Worm (Caenorhabditis elegans): Measurements from ENCODE around the gene F28H7.3.
A peak's percentile ranks its signal among the peaks of the same experiment; 100 is the strongest.

Gene F28H7.3

ce11 chrV:10715158-10716152 lies 35.1 kb downstream of the F28H7.3 start:
- TF ChIP-seq skn-1 (tag; optimal IDR thresholded peaks at IDR 0.05), result peak; percentile 66
- no peak for TF ChIP-seq nhr-237 (tag; optimal IDR thresholded peaks at IDR 0.05)
- TF ChIP-seq ceh-16 (tag; optimal IDR thresholded peaks at IDR 0.05), result peak; percentile 63
- TF ChIP-seq snpc-4 (tag; optimal IDR thresholded peaks at IDR 0.05), result peak; percentile 95
- no peak for TF ChIP-seq nhr-67 (tag; optimal IDR thresholded peaks at IDR 0.05)
- TF ChIP-seq nfya-1 (tag; optimal IDR thresholded peaks at IDR 0.05; ENCODE audit: insufficient read depth), result peak; percentile 92
- TF ChIP-seq pha-4 (tag; optimal IDR thresholded peaks at IDR 0.05), result peak; percentile 83
- peak; percentile 6 for TF ChIP-seq hmg-11 (tag; optimal IDR thresholded peaks at IDR 0.05)
- TF ChIP-seq ceh-28 (tag; optimal IDR thresholded peaks at IDR 0.05), result no peak
- peak; percentile 77 for TF ChIP-seq mml-1 (tag; optimal IDR thresholded peaks at IDR 0.05)
- TF ChIP-seq fkh-2 (tag; optimal IDR thresholded peaks at IDR 0.05), result no peak
- TF ChIP-seq ztf-4 (tag; optimal IDR thresholded peaks at IDR 0.05), result peak; percentile 47
- TF ChIP-seq ama-1 (optimal IDR thresholded peaks at IDR 0.05), result peak; percentile 4
- no peak for TF ChIP-seq nhr-76 (tag; optimal IDR thresholded peaks at IDR 0.05)
- peak; percentile 87 for TF ChIP-seq nhr-43 (tag; optimal IDR thresholded peaks at IDR 0.05; ENCODE audit: poor library complexity, severe bottlenecking)
- TF ChIP-seq R02D3.7 (tag; optimal IDR thresholded peaks at IDR 0.05), result peak; percentile 54
- peak; percentile 44 for TF ChIP-seq unc-62 (GFP tag; optimal IDR thresholded peaks at IDR 0.05)
- peak; percentile 65 for TF ChIP-seq egl-27 (tag; optimal IDR thresholded peaks at IDR 0.05)
- peak; percentile 98 for TF ChIP-seq fkh-10 (GFP tag; optimal IDR thresholded peaks at IDR 0.05)
- no peak for TF ChIP-seq nhr-77 (tag; optimal IDR thresholded peaks at IDR 0.05)
- TF ChIP-seq nhr-25 (tag; optimal IDR thresholded peaks at IDR 0.05), result peak; percentile 83
- peak; percentile 6 for TF ChIP-seq elt-1 (tag; optimal IDR thresholded peaks at IDR 0.05)
- peak; percentile 100 for TF ChIP-seq lin-39 (tag; optimal IDR thresholded peaks at IDR 0.05)
- peak; percentile 36 for TF ChIP-seq pqm-1 (tag; optimal IDR thresholded peaks at IDR 0.05)
- TF ChIP-seq mdl-1 (tag; optimal IDR thresholded peaks at IDR 0.05), result peak; percentile 97
- TF ChIP-seq tbx-2 (tag; optimal IDR thresholded peaks at IDR 0.05), result peak; percentile 89
- peak; percentile 85 for TF ChIP-seq nhr-11 (tag; optimal IDR thresholded peaks at IDR 0.05)
- no peak for TF ChIP-seq nhr-12 (tag; optimal IDR thresholded peaks at IDR 0.05)
- TF ChIP-seq lsy-12 (tag; optimal IDR thresholded peaks at IDR 0.05), result peak; percentile 89
- TF ChIP-seq ZK546.5 (tag; optimal IDR thresholded peaks at IDR 0.05), result no peak
- TF ChIP-seq nhr-23 (tag; optimal IDR thresholded peaks at IDR 0.05), result peak; percentile 86
- TF ChIP-seq ztf-11 (tag; optimal IDR thresholded peaks at IDR 0.05), result no peak
- TF ChIP-seq jun-1 (tag; optimal IDR thresholded peaks at IDR 0.05), result peak; percentile 87
- TF ChIP-seq unc-39 (tag; optimal IDR thresholded peaks at IDR 0.05), result no peak
- peak; percentile 3 for TF ChIP-seq aly-2 (tag; optimal IDR thresholded peaks at IDR 0.05)
- TF ChIP-seq lin-15B (tag; optimal IDR thresholded peaks at IDR 0.05), result peak; percentile 33
- TF ChIP-seq nhr-28 (tag; optimal IDR thresholded peaks at IDR 0.05), result no peak
- TF ChIP-seq eor-1 (tag; optimal IDR thresholded peaks at IDR 0.05), result no peak
- no peak for TF ChIP-seq daf-12 (tag; optimal IDR thresholded peaks at IDR 0.05)
- TF ChIP-seq elt-2 (tag; optimal IDR thresholded peaks at IDR 0.05), result peak; percentile 57
- TF ChIP-seq fos-1 (tag; optimal IDR thresholded peaks at IDR 0.05), result peak; percentile 42

- TF ChIP-seq skn-1 (tag; optimal IDR thresholded peaks at IDR 0.05) (no peak), jun-1 (tag; optimal IDR thresholded peaks at IDR 0.05) (no peak), lin-39 (tag; optimal IDR thresholded peaks at IDR 0.05) (no peak), nhr-11 (tag; optimal IDR thresholded peaks at IDR 0.05) (no peak), elt-2 (tag; optimal IDR thresholded peaks at IDR 0.05) (peak; percentile 49), daf-12 (tag; optimal IDR thresholded peaks at IDR 0.05) (no peak), mml-1 (tag; optimal IDR thresholded peaks at IDR 0.05) (no peak), nhr-43 (tag; optimal IDR thresholded peaks at IDR 0.05; ENCODE audit: poor library complexity, severe bottlenecking) (peak; percentile 16), egl-5 (tag; optimal IDR thresholded peaks at IDR 0.05) (no peak), ztf-11 (tag; optimal IDR thresholded peaks at IDR 0.05) (no peak), R02D3.7 (tag; optimal IDR thresholded peaks at IDR 0.05) (no peak), lsy-12 (tag; optimal IDR thresholded peaks at IDR 0.05) (no peak), mdl-1 (tag; optimal IDR thresholded peaks at IDR 0.05) (no peak), ama-1 (optimal IDR thresholded peaks at IDR 0.05) (peak; percentile 30), fkh-2 (tag; optimal IDR thresholded peaks at IDR 0.05) (no peak), unc-39 (tag; optimal IDR thresholded peaks at IDR 0.05) (no peak), fkh-10 (GFP tag; optimal IDR thresholded peaks at IDR 0.05) (no peak), pqm-1 (tag; optimal IDR thresholded peaks at IDR 0.05) (peak; percentile 48), nhr-12 (tag; optimal IDR thresholded peaks at IDR 0.05) (no peak), hmg-11 (tag; optimal IDR thresholded peaks at IDR 0.05) (no peak), zag-1 (tag; optimal IDR thresholded peaks at IDR 0.05) (no peak), nhr-237 (tag; optimal IDR thresholded peaks at IDR 0.05) (no peak), ceh-16 (tag; optimal IDR thresholded peaks at IDR 0.05) (no peak), ceh-28 (tag; optimal IDR thresholded peaks at IDR 0.05) (no peak)
Measured at ce11 chrV:10714630-10715029, 36.0 kb downstream of the F28H7.3 start.

Data from whole organism, L3 larva.